Worm (Caenorhabditis elegans) whole organism, dauer: ENCODE data around the gene gar-2.

ENCODE experiments used
- unc-62 ChIP-seq: sonication (generic microtip); optimal IDR thresholded peaks from 2 replicates; lab custom pipeline; 2017; ENCODE audit warnings: missing biosample characterization, missing genetic modification reagents, missing genetic modification characterization

gar-2 gene

DNA sequence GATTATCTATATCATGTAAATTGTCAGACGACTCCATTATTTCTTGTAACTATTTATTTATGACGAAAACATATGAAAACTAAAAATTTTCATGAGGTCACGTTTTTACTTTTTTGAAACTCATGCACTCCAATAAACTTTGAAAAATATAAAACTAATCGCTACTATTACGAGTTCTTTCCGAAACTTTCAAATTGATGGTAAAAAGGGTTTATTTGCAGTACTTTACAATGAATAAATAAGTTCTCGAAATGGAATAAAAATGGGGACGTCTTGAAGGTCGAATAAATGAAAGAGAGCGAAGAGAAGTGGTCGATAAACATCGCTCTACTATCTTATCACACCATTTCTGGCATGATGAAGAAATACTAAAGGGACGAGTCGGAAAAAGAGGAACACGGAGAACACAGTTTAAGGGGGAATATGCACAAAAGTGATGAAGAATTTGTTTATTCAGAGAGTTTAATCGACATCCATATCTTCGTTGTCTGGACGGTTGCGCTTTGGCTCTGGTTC, 30.8 kb downstream of the gar-2 start, which contains the start of gene let-767:
Gene let-767 (minus strand): TSS at position 51 of the 516 bp plus-strand sequence.
- no peak for TF ChIP-seq unc-62 (GFP tag; lab: Kevin White, UChicago)

DNA sequence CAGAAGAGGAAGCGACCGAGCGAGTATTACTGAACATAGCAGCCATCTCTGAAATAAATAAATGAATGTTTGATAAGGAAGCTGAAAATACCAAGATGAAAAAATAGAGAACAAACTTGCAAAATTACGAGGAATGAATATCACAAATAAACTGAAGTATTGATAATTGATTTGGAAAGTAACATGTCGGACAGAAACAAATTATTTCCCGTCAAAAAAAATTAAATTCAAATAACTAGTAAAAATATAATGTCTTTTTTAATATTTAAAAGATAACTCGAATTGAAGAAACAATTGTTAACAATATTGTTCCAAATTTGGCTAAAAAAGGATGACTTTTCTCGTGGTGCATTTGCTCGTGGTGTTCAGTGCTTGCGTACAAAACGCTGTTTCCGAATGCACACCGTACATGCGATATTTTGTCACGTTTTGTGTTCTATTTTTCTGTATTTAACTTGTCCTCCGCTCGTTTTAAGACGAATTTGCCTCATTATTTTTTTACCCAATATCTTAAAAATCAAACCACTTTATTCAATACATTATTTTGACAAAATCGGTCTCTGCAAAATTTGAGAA, 32.8 kb downstream of the gar-2 start, which contains the start of gene rpn-13:
Gene rpn-13 (minus strand): TSS at position 51 of the 576 bp plus-strand sequence.
- TF ChIP-seq unc-62 (GFP tag; lab: Kevin White, UChicago), result no peak

DNA sequence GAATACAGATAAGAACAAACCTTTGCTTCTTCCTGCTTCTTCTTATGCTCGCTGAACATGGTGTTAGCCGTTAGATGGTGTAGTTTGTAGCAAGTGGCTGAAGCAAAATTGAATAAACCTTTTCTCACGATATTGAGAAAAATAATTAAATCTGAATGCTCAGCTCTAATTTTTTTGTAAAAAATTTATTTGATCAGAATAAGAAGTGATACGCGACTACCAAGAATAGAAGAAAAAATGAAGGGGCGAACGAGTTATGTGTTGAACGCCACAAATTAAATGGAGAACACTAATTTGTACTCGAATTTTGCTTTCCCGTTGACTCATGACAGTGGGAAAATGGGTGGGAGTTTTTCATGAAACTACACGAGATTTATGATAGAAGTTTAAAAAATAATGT, 34.1 kb downstream of the gar-2 start, which contains the start of gene C56G2.9:
Gene C56G2.9 (minus strand): TSS at position 101 of the 400 bp plus-strand sequence.
- TF ChIP-seq unc-62 (GFP tag; lab: Kevin White, UChicago), result no peak

DNA sequence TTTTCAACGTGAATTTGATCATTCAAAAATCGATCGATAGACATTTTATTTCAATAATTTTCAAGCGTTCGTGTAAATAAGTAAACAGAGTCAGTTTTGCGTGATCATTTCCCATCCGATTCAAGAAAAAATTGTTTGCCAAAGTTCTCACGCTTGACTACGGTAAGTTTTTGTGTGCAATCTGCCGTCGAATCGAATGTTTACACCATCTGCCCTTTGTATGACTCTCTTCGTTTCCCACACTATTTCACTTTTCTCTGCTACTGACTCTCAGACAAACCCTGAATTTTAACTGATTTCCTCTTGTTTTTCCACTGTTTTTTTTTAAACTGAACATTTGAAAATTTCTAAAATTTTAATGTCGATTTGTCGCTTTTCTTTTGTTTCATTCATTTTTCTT, 35.6 kb downstream of the gar-2 start:
- no peak for TF ChIP-seq unc-62 (GFP tag; lab: Kevin White, UChicago)

DNA sequence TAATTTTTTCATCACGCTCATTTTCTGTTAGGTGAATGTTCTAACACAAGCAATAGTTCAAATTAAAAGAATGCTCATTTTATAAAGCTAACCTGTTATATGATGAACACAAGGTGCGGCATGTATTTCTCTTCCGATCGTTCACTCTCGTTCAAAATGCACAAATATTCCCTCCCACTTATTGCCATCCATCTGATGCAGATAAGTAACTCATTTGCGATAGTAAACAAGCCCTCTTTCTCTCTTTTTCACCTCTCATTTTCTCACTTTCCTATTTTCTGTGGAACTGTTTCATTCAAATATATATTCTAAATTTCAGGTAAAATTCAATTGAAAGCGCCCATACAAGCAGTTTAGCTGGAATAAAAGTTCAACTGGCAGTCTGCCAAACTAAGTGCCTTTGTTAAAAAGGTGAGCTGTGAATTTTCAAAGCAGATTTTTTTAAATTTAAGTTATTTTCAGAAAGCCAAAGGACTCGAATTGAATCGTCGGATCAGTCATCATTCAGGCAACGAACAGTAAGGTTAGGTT, 36.9 kb downstream of the gar-2 start, which contains the start of the genes trmt-10C.2 and C56G2.22:
Gene trmt-10C.2 (plus strand): TSS at position 314 of the 531 bp plus-strand sequence.
Gene C56G2.22 (plus strand): TSS at position 481 of the 531 bp plus-strand sequence.
- no peak for TF ChIP-seq unc-62 (GFP tag; lab: Kevin White, UChicago)

DNA sequence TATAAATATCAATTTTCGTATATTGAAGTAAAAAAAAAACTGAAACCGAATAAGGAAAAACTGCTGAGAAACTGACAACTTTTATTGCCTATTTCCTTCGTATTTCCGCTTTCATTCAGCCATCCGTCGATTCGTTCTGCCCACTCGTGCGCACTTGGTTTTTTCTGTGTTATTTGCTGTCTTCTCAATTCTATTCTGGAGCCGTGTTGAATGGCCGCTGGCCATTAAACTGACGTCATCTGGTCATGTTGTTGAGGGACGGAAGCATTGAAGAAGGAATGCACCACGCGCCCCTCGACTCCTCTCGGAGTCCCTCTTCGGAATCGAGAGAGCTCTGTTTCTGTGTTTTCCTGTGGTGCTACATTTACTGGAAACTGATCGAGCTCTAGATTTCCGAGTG, 39.4 kb downstream of the gar-2 start:
- TF ChIP-seq unc-62 (GFP tag; lab: Kevin White, UChicago), result no peak

DNA sequence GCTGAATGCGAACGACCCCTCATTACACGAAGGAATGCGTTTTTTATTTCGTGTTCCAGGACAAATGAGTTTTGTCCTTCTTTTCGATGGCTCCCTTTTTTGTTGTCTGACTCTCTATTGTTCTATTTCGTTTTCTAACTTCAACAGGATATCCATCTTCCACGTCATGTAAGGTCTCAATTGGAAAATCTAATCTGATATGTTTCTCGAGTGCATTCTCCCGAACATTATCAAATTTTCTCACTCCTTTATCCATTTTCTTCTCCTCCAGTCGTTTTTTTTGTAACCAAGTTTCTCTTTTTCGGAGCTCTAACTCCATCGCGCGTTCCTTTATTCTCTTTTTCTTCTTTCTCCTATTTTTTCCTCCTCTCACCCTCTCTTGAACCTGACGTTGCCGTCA, 41.3 kb downstream of the gar-2 start:
- no peak for TF ChIP-seq unc-62 (GFP tag; lab: Kevin White, UChicago)

DNA sequence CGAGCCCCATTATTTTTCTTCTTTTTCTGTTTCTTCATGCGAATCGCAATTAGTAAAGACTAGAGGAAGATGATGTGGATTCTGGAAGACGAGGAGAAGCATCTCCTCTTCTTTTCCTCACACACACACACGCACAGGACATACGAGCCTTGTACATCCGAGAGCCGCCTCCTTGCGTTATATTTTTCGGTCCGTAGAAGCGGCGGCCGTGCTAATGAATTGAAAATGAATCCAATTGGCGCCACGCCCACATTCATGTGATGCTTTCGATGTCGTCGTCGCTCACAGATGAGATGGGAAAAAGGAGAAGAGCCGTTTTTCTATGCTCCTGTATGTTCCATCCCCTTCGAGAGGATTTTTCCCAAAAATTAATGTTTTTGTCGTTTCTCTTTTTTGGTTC, 42.3 kb downstream of the gar-2 start:
- no peak for TF ChIP-seq unc-62 (GFP tag; lab: Kevin White, UChicago)

DNA sequence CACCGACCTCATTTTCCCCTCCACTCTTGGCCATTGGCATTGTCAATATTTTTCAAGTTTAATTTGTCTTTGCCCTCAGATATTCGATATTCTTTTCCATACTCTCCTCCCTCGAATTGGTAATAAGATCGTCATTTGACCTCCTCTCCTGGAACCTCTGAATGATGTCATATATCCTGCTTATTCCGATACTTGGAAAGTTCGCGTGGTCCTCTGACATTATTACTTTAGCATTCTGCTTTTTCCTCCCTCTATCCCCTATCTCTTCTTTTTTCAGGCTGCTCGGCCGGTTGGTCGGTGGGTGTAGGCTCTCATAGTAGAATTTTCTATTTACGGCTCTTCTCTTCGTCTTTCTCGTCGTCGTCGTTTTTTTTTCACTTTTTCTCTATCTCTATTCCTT, 43.3 kb downstream of the gar-2 start:
- TF ChIP-seq unc-62 (GFP tag; lab: Kevin White, UChicago), result no peak

DNA sequence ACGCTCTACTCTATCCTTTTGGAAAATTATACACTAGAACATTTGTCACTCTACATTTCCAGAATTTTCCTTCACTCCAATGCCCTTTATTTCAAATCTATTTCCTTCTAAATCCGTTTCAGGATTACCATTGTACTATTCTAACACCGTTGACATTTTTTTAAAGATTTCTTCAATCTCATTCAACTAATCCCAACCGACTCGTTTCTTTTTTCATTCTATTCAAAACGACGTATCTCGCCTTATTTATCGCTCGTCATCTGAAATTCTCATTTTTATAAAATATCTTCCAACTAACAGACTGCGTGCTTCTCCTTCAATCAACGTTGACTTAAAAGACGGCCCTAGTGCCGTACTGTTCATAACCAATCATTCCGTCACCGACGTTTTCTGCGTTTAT, 43.9 kb downstream of the gar-2 start, which contains the start of gene akap-1:
Gene akap-1 (plus strand): TSS at position 301 of the 400 bp plus-strand sequence.
- TF ChIP-seq unc-62 (GFP tag; lab: Kevin White, UChicago), result no peak

DNA sequence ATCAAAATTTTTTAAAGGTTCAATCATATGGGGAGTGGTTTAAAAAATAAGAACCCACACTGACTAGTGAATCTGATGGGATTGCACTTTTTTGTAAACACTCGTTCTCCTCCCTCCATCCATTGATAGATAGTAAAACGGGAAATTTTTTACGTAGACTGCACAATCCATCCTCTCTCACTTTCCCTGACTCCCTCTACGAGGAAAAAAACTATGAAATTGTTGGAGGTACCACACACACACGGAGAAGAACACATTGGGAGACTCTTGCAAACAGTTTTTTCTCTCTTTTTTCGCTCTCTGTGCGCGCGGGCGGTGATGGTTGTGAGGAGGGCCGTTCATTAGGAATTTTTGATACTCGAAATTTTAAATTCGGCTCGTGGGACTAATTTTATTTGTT, 46.2 kb downstream of the gar-2 start:
- no peak for TF ChIP-seq unc-62 (GFP tag; lab: Kevin White, UChicago)

DNA sequence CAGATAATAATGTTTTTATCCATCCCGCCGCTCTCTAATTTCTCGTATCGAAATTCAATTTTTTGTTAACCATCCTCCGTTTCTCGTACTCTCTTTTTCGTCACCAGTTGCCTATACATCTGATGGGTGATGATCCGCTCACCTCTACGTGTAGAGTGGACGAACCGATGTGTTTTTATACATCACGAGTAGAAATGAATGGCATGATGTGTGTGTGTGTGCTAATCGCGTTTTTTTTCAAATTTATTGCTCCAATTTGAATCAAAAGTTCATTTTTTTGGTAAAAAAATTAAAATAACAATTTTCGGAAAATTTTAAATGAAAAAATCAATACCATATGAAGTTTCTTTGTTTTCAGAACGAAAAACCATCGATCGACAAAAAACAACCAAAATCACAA, 46.8 kb downstream of the gar-2 start:
- no peak for TF ChIP-seq unc-62 (GFP tag; lab: Kevin White, UChicago)

DNA sequence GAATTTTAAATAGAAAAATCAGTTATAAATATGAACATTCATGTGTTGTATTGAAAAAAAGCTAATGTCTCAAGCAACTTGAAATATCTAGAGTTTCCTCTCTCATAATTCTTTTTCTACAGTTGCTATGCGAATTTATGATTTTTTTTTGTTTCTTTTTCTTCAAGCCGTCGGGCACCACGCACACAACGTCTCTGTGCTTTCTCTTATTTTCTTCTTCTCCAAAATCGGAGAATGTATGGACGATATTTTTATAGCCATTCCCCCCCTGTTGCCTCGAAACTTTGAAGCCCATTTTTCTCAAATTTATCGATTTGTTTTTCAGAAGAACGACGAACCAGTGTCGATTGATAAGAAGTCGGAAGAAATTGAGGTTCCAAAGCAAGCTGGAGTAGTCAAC, 47.6 kb downstream of the gar-2 start:
- TF ChIP-seq unc-62 (GFP tag; lab: Kevin White, UChicago), result no peak

DNA sequence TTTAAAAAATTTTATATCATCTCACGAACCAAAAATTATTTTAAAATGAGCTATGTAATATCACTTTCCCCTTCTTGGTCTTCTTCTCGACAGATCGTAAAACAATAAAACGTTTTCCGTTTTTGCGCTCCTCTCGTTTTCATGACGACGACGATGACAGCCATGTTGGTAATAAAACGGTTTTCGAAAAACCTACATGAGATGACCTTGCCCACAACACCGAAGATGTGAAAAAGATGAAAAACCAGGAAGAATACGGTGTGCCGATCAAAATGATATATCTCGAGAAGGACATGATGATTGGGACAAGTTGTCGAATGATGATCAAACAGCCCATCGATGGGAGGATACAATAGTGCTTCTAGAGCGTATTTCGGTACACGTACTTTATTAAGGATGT, 49.5 kb downstream of the gar-2 start:
- no peak for TF ChIP-seq unc-62 (GFP tag; lab: Kevin White, UChicago)

DNA sequence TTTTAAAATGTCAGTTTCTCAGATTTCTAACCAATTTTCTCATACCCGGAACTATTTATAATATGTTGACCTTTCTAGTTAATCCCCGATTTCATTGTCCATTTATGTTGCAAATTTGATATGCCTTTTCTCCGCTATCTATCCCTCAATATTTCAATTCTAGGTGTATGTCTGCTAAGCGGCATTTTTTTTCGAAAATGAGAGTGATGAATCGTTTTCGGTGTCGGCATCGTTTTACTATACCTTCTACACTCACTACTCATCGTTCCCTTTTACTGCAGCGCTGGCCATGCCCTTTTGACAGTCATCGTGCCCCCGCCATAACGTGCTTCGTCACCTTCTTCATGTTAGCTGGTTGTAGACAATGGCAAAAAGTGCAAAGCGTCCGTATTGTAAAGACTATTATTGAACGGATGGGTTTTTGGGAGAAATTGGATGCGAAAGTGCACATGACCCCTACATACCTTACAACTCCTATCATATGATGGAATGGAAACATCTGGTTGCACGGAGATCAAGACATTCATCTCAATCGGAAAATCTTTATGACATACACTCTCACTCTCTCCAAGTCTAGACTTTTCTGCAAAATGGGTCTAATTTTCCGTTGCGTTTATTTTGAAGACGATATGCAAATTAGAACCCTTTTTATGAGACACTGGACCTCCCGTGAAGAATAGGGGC, 50.1 kb downstream of the gar-2 start:
- TF ChIP-seq unc-62 (GFP tag; lab: Kevin White, UChicago), result no peak

DNA sequence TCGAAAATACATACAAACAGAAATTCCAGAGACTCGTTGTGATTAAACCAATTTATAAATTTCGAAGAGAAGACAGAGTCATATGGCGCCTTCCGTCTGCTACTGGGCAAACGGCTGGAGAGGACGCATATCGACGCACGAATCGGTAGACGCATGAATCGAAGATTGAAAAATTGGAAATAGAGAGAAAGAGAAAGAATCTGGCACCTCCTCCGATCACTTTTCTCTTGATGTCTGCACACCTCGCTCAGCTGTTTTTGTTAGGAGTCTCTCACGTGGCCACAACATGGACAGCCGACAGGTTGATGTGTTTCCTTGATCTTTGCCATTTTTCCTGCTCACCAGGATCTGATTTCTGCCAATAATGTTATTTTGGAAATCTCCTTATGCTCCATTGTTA, 50.9 kb downstream of the gar-2 start:
- no peak for TF ChIP-seq unc-62 (GFP tag; lab: Kevin White, UChicago)
